Fruit fly (Drosophila melanogaster) whole organism, embryonic: ENCODE results near the gene CG42798.

Source experiments
- Abd-B ChIP-seq: fragments of 200-800 bp; sonication (Bioruptor generic); optimal IDR thresholded peaks from 2 replicates; lab custom pipeline; 2018; ENCODE audit warnings: missing biosample characterization, mild to moderate bottlenecking, missing genetic modification characterization, moderate library complexity
- CG10565 ChIP-seq: fragments of 200-800 bp; sonication (Bioruptor generic); optimal IDR thresholded peaks from 3 replicates; lab custom pipeline; 2016; ENCODE audit warnings: missing biosample characterization, mild to moderate bottlenecking, missing genetic modification characterization
- CG11247 ChIP-seq: fragments of 200-800 bp; sonication (Bioruptor generic); IDR thresholded peaks from 2 replicates; pipeline ENCODE4 v1.3.6; 2022; ENCODE audit warnings: missing biosample characterization, missing genetic modification characterization
- CG13424 ChIP-seq: fragments of 200-800 bp; sonication (Bioruptor generic); optimal IDR thresholded peaks from 2 replicates; lab custom pipeline; 2019; ENCODE audit warnings: missing biosample characterization, mild to moderate bottlenecking, missing genetic modification characterization, moderate library complexity
- CG14667 ChIP-seq: fragments of 200-800 bp; sonication (Bioruptor generic); IDR thresholded peaks from 2 replicates; pipeline ENCODE4 v1.3.6; 2022; ENCODE audit warnings: missing biosample characterization, missing genetic modification characterization
- CG15269 ChIP-seq: fragments of 200-800 bp; sonication (Bioruptor generic); optimal IDR thresholded peaks from 2 replicates; lab custom pipeline; 2018; ENCODE audit warnings: missing biosample characterization, mild to moderate bottlenecking, missing genetic modification characterization, moderate library complexity
- CG16815 ChIP-seq: fragments of 200-800 bp; sonication (Bioruptor generic); optimal IDR thresholded peaks from 3 replicates; lab custom pipeline; 2017; ENCODE audit warnings: missing biosample characterization, mild to moderate bottlenecking, missing genetic modification characterization
- CG17912 ChIP-seq: fragments of 200-800 bp; sonication (Bioruptor generic); optimal IDR thresholded peaks from 2 replicates; lab custom pipeline; 2018; ENCODE audit warnings: missing biosample characterization, mild to moderate bottlenecking, missing genetic modification characterization
- CG18599 ChIP-seq: fragments of 200-800 bp; sonication (Bioruptor generic); optimal IDR thresholded peaks from 3 replicates; lab custom pipeline; 2017; ENCODE audit warnings: missing biosample characterization, missing genetic modification characterization, mild to moderate bottlenecking, moderate library complexity, missing genetic modification reagents
- CG2678 ChIP-seq: fragments of 200-800 bp; sonication (Bioruptor generic); optimal IDR thresholded peaks from 3 replicates; lab custom pipeline; 2019; ENCODE audit warnings: missing biosample characterization, mild to moderate bottlenecking, missing genetic modification characterization, moderate library complexity
- CG2712 ChIP-seq: fragments of 200-800 bp; optimal IDR thresholded peaks from 3 replicates; lab custom pipeline; 2019; ENCODE audit warnings: missing biosample characterization, mild to moderate bottlenecking, missing genetic modification characterization, moderate library complexity
- CG2875 ChIP-seq: fragments of 200-800 bp; sonication (Bioruptor generic); optimal IDR thresholded peaks from 2 replicates; lab custom pipeline; 2017; ENCODE audit warnings: missing biosample characterization, mild to moderate bottlenecking, missing genetic modification characterization, missing genetic modification reagents
- CG31365 ChIP-seq: fragments of 200-800 bp; sonication (Bioruptor generic); optimal IDR thresholded peaks from 2 replicates; lab custom pipeline; 2018; ENCODE audit warnings: missing biosample characterization, mild to moderate bottlenecking, missing genetic modification characterization
- CG31388 ChIP-seq: fragments of 200-800 bp; sonication (Bioruptor generic); optimal IDR thresholded peaks from 2 replicates; lab custom pipeline; 2016; ENCODE audit warnings: missing biosample characterization, missing genetic modification characterization
- CG32532 ChIP-seq: fragments of 200-800 bp; sonication (Bioruptor generic); IDR thresholded peaks from 2 replicates; pipeline ENCODE4 v1.3.6; 2022; ENCODE audit warnings: missing biosample characterization, missing genetic modification characterization
- CG3847 ChIP-seq: fragments of 200-800 bp; sonication (Bioruptor generic); IDR thresholded peaks from 2 replicates; pipeline ENCODE4 v1.3.6; 2022; ENCODE audit warnings: missing biosample characterization, missing genetic modification characterization
- CG6683 ChIP-seq: fragments of 200-800 bp; sonication (Bioruptor generic); optimal IDR thresholded peaks from 2 replicates; lab custom pipeline; 2017; ENCODE audit warnings: missing biosample characterization, mild to moderate bottlenecking, missing genetic modification characterization, missing genetic modification reagents
- CG6791 ChIP-seq: fragments of 200-800 bp; sonication (Bioruptor generic); IDR thresholded peaks from 3 replicates; pipeline ENCODE4 v1.3.6; 2022; ENCODE audit warnings: missing biosample characterization, missing genetic modification characterization; ENCODE audit not compliant: partially characterized antibody
- Doc3 ChIP-seq: fragments of 200-800 bp; sonication (Bioruptor generic); IDR thresholded peaks from 3 replicates; pipeline ENCODE4 v1.3.6; 2022; ENCODE audit warnings: missing biosample characterization, missing genetic modification characterization; ENCODE audit not compliant: partially characterized antibody
- Hmx ChIP-seq: fragments of 200-800 bp; sonication (Bioruptor generic); optimal IDR thresholded peaks from 2 replicates; lab custom pipeline; 2016; ENCODE audit warnings: missing biosample characterization, missing genetic modification characterization
- Mrtf ChIP-seq: fragments of 200-800 bp; sonication (Bioruptor generic); IDR thresholded peaks from 3 replicates; pipeline ENCODE4 v1.3.6; 2022; ENCODE audit warnings: missing biosample characterization, missing genetic modification characterization
- NC2β ChIP-seq: fragments of 200-800 bp; sonication (Bioruptor generic); optimal IDR thresholded peaks from 2 replicates; lab custom pipeline; 2016; ENCODE audit warnings: missing biosample characterization, missing genetic modification characterization
- Nf-YB ChIP-seq: fragments of 200-800 bp; sonication (Bioruptor generic); optimal IDR thresholded peaks from 3 replicates; lab custom pipeline; 2019; ENCODE audit warnings: missing biosample characterization, mild to moderate bottlenecking, missing genetic modification characterization, moderate library complexity
- NfI ChIP-seq: fragments of 200-800 bp; sonication (Bioruptor generic); optimal IDR thresholded peaks from 3 replicates; lab custom pipeline; 2018; ENCODE audit warnings: missing biosample characterization, mild to moderate bottlenecking, missing genetic modification characterization, moderate library complexity
- Scr ChIP-seq: fragments of 200-800 bp; sonication (Bioruptor generic); IDR thresholded peaks from 2 replicates; pipeline ENCODE4 v1.3.6; 2022; ENCODE audit warnings: missing biosample characterization, missing genetic modification characterization; ENCODE audit not compliant: partially characterized antibody
- Sox100B ChIP-seq: fragments of 200-800 bp; sonication (Bioruptor generic); optimal IDR thresholded peaks from 3 replicates; lab custom pipeline; 2018; ENCODE audit warnings: missing biosample characterization, mild to moderate bottlenecking, missing genetic modification characterization
- Stat92E ChIP-seq, 3 experiments: fragments of >200 bp in 2 of 3; fragments of 200-800 bp in 1 of 3; sonication (Bioruptor generic) in 1 of 3; optimal IDR thresholded peaks; 2 replicates each; lab custom pipeline; 2017 to 2019; ENCODE audit warnings: missing biosample characterization in 3 of 3, missing genetic modification characterization in 3 of 3, mild to moderate bottlenecking in 1 of 3, moderate library complexity in 1 of 3
- abd-A ChIP-seq: fragments of 200-800 bp; sonication (Bioruptor generic); optimal IDR thresholded peaks from 3 replicates; lab custom pipeline; 2019; ENCODE audit warnings: missing biosample characterization, mild to moderate bottlenecking, missing genetic modification characterization, moderate library complexity
- btn ChIP-seq: fragments of 200-800 bp; sonication (Bioruptor generic); optimal IDR thresholded peaks from 2 replicates; lab custom pipeline; 2016; ENCODE audit warnings: missing biosample characterization, missing genetic modification characterization
- cad ChIP-seq: fragments of >200 bp; optimal IDR thresholded peaks from 2 replicates; lab custom pipeline; 2017; ENCODE audit warnings: missing biosample characterization, missing genetic modification characterization
- caup ChIP-seq: fragments of 200-800 bp; sonication (Bioruptor generic); optimal IDR thresholded peaks from 3 replicates; lab custom pipeline; 2017; ENCODE audit warnings: missing biosample characterization, mild to moderate bottlenecking, missing genetic modification characterization, moderate library complexity; ENCODE audit not compliant: severe bottlenecking
- da ChIP-seq: fragments of 200-800 bp; sonication (Bioruptor generic); optimal IDR thresholded peaks from 2 replicates; lab custom pipeline; 2016; ENCODE audit warnings: missing biosample characterization, missing genetic modification characterization
- exex ChIP-seq: fragments of 200-800 bp; sonication (Bioruptor generic); optimal IDR thresholded peaks from 4 replicates; lab custom pipeline; 2018; ENCODE audit warnings: missing biosample characterization, mild to moderate bottlenecking, missing genetic modification characterization, moderate library complexity
- eyg ChIP-seq: fragments of 200-800 bp; sonication (Bioruptor generic); optimal IDR thresholded peaks from 3 replicates; lab custom pipeline; 2016; ENCODE audit warnings: missing biosample characterization, missing genetic modification characterization
- fd64A ChIP-seq: fragments of 200-800 bp; sonication (Bioruptor generic); optimal IDR thresholded peaks from 3 replicates; lab custom pipeline; 2018; ENCODE audit warnings: missing biosample characterization, mild to moderate bottlenecking, missing genetic modification characterization
- gem ChIP-seq: fragments of 200-800 bp; sonication (Bioruptor generic); optimal IDR thresholded peaks from 2 replicates; lab custom pipeline; 2019; ENCODE audit warnings: missing biosample characterization, mild to moderate bottlenecking, missing genetic modification characterization, moderate library complexity
- grau ChIP-seq: fragments of 200-800 bp; optimal IDR thresholded peaks from 3 replicates; lab custom pipeline; 2019; ENCODE audit warnings: missing biosample characterization, mild to moderate bottlenecking, missing genetic modification characterization, moderate library complexity
- hbn ChIP-seq: fragments of 200-800 bp; sonication (Bioruptor generic); IDR thresholded peaks from 2 replicates; pipeline ENCODE4 v1.3.6; 2022; ENCODE audit warnings: missing biosample characterization, missing genetic modification characterization; ENCODE audit not compliant: partially characterized antibody
- jing ChIP-seq: fragments of 200-800 bp; sonication (Bioruptor generic); optimal IDR thresholded peaks from 2 replicates; lab custom pipeline; 2018; ENCODE audit warnings: missing biosample characterization, mild to moderate bottlenecking, missing genetic modification characterization
- klu ChIP-seq: fragments of 200-800 bp; sonication (Bioruptor generic); IDR thresholded peaks from 2 replicates; pipeline ENCODE4 v1.3.6; 2022; ENCODE audit warnings: missing biosample characterization, missing genetic modification characterization
- maf-S ChIP-seq: fragments of 200-800 bp; sonication (Bioruptor generic); optimal IDR thresholded peaks from 2 replicates; lab custom pipeline; 2016; ENCODE audit warnings: missing biosample characterization, missing genetic modification characterization
- p53 ChIP-seq: fragments of 200-800 bp; sonication (Bioruptor generic); optimal IDR thresholded peaks from 2 replicates; lab custom pipeline; 2016; ENCODE audit warnings: missing biosample characterization, missing genetic modification characterization
- peb ChIP-seq: fragments of 200-800 bp; sonication (Bioruptor generic); IDR thresholded peaks from 2 replicates; pipeline ENCODE4 v1.3.6; 2022; ENCODE audit warnings: missing biosample characterization, missing genetic modification characterization
- pros ChIP-seq: fragments of 200-800 bp; sonication (Bioruptor generic); optimal IDR thresholded peaks from 3 replicates; lab custom pipeline; 2019; ENCODE audit warnings: missing biosample characterization, mild to moderate bottlenecking, missing genetic modification characterization, moderate library complexity
- repo ChIP-seq: fragments of 200-800 bp; sonication (Bioruptor generic); optimal IDR thresholded peaks from 2 replicates; lab custom pipeline; 2016; ENCODE audit warnings: missing biosample characterization, missing genetic modification characterization
- row ChIP-seq: fragments of 200-800 bp; sonication (Bioruptor generic); IDR thresholded peaks from 3 replicates; pipeline ENCODE4 v1.3.6; 2022; ENCODE audit warnings: missing biosample characterization, missing genetic modification characterization
- sug ChIP-seq: fragments of 200-800 bp; optimal IDR thresholded peaks from 2 replicates; lab custom pipeline; 2019; ENCODE audit warnings: missing biosample characterization, mild to moderate bottlenecking, missing genetic modification characterization, moderate library complexity
- tap ChIP-seq: fragments of 200-800 bp; optimal IDR thresholded peaks from 3 replicates; lab custom pipeline; 2019; ENCODE audit warnings: missing biosample characterization, mild to moderate bottlenecking, missing genetic modification characterization, moderate library complexity
- wdn ChIP-seq: fragments of 200-800 bp; sonication (Bioruptor generic); IDR thresholded peaks from 2 replicates; pipeline ENCODE4 v1.3.6; 2022; ENCODE audit warnings: missing biosample characterization, missing genetic modification characterization
- wor ChIP-seq: fragments of 200-800 bp; sonication (Bioruptor generic); IDR thresholded peaks from 2 replicates; pipeline ENCODE4 v1.3.6; 2022; ENCODE audit warnings: missing biosample characterization, missing genetic modification characterization

CG42798 gene

dm6 chr3R:17402434-17402833, 4.0 kb upstream of the CG42798 start, which contains the start of gene Sur-8 (continued):
- peak; percentile 25 for TF ChIP-seq repo (GFP tag; lab: Kevin White, UChicago)
- TF ChIP-seq Stat92E (GFP tag; optimal IDR thresholded peaks at IDR 0.05; lab: Kevin White, UChicago): no peak
- peak; percentile 56 for TF ChIP-seq gem
- TF ChIP-seq cad (GFP tag; lab: Kevin White, UChicago): no peak
- peak; percentile 53 for TF ChIP-seq CG2875 (GFP tag; lab: Kevin White, UChicago)
- peak; percentile 47 for TF ChIP-seq CG15269
- TF ChIP-seq row (GFP tag; lab: Robert Waterston, UW): 0 out of 3 replicates have a peak, but pooled peaks have one; percentile 22
- TF ChIP-seq CG11247 (GFP tag; lab: Robert Waterston, UW): peak; percentile 89
- peak; percentile 9 for TF ChIP-seq p53 (GFP tag; lab: Kevin White, UChicago)
- no peak for TF ChIP-seq Doc3 (GFP tag; lab: Robert Waterston, UW)
- TF ChIP-seq NfI (GFP tag; lab: Kevin White, UChicago): peak; percentile 67
- peak; percentile 52 for TF ChIP-seq fd64A (GFP tag; lab: Kevin White, UChicago)
- TF ChIP-seq Abd-B (GFP tag; lab: Kevin White, UChicago): no peak
- no peak for TF ChIP-seq abd-A (tag; lab: Kevin White, UChicago)
- no peak for TF ChIP-seq Hmx (GFP tag; lab: Kevin White, UChicago)
- TF ChIP-seq CG2678: peak; percentile 48
- TF ChIP-seq grau (tag; lab: Kevin White, UChicago): peak; percentile 63
- TF ChIP-seq CG17912 (GFP tag; lab: Kevin White, UChicago): peak; percentile 61
- peak; percentile 47 for TF ChIP-seq CG18599 (GFP tag; lab: Kevin White, UChicago)
- TF ChIP-seq CG10565 (GFP tag; lab: Kevin White, UChicago): no peak
- no peak for TF ChIP-seq exex (tag; lab: Kevin White, UChicago)
- TF ChIP-seq CG2712: no peak
- TF ChIP-seq CG3847: peak; percentile 61
- no peak for TF ChIP-seq klu (GFP tag; lab: Robert Waterston, UW)
- TF ChIP-seq CG16815 (GFP tag; lab: Kevin White, UChicago): peak; percentile 14
- TF ChIP-seq wdn (GFP tag; lab: Robert Waterston, UW): no peak
- no peak for TF ChIP-seq Nf-YB
- no peak for TF ChIP-seq btn
- TF ChIP-seq peb: no peak
- peak; percentile 83 for TF ChIP-seq Mrtf
- peak; percentile 77 for TF ChIP-seq caup (GFP tag; lab: Kevin White, UChicago)
- TF ChIP-seq Sox100B (GFP tag; lab: Kevin White, UChicago): no peak
- peak; percentile 23 for TF ChIP-seq tap (tag; lab: Kevin White, UChicago)
- TF ChIP-seq pros: no peak
- no peak for TF ChIP-seq CG31388 (GFP tag; lab: Kevin White, UChicago)
- peak; percentile 29 for TF ChIP-seq wor (GFP tag; lab: Robert Waterston, UW)
- TF ChIP-seq hbn: no peak
- no peak for TF ChIP-seq da (GFP tag; lab: Kevin White, UChicago)
- TF ChIP-seq CG31365 (tag; lab: Kevin White, UChicago): peak; percentile 11
- TF ChIP-seq CG32532 (GFP tag; lab: Robert Waterston, UW): peak; percentile 95
- no peak for TF ChIP-seq eyg
- TF ChIP-seq NC2β (GFP tag; lab: Kevin White, UChicago): peak; percentile 52
- TF ChIP-seq Scr (GFP tag; lab: Robert Waterston, UW): peak; percentile 21; the same call in 1 of the 2 replicates
- TF ChIP-seq jing (GFP tag; lab: Kevin White, UChicago): no peak
- TF ChIP-seq maf-S: peak; percentile 39
- peak; percentile 53 for TF ChIP-seq sug (tag; lab: Kevin White, UChicago)
- TF ChIP-seq CG6791: 0 out of 3 replicates have a peak, but pooled peaks have one; percentile 29
- no peak for TF ChIP-seq CG6683 (GFP tag; lab: Kevin White, UChicago)
- TF ChIP-seq CG14667 (GFP tag; lab: Robert Waterston, UW): peak; percentile 41; the same call in 1 of the 2 replicates
- peak; percentile 0 for TF ChIP-seq CG13424
